Worm (Caenorhabditis elegans): ENCODE results near the gene nemt-1.

The nemt-1 gene

ce11 chrIV:9319080-9319479 lies at the start of gene nemt-1, which contains the start of gene F49C12.11:
Gene nemt-1, minus strand, starts transcription at chrIV:9319439.
Gene F49C12.11, plus strand, starts transcription at chrIV:9319380.
- TF ChIP-seq sem-4 (tag; optimal IDR thresholded peaks at IDR 0.05) (no peak), sma-3 (GFP tag; optimal IDR thresholded peaks at IDR 0.05) (no peak), ceh-82 (tag; optimal IDR thresholded peaks at IDR 0.05) (no peak), F13H6.1 (tag; optimal IDR thresholded peaks at IDR 0.05) (no peak), R02D3.7 (tag; optimal IDR thresholded peaks at IDR 0.05) (no peak), elt-3 (tag; optimal IDR thresholded peaks at IDR 0.05) (no peak), lsy-2 (tag; optimal IDR thresholded peaks at IDR 0.05) (no peak), fos-1 (tag; optimal IDR thresholded peaks at IDR 0.05) (no peak), mbf-1 (tag; optimal IDR thresholded peaks at IDR 0.05) (no peak), nhr-23 (tag; optimal IDR thresholded peaks at IDR 0.05) (no peak), crh-2 (tag; optimal IDR thresholded peaks at IDR 0.05) (no peak), unc-55 (GFP tag; optimal IDR thresholded peaks at IDR 0.05) (no peak)

ce11 chrIV:9367852-9368627 lies 48.8 kb upstream of the nemt-1 start:
- TF ChIP-seq sma-9 (GFP tag; optimal IDR thresholded peaks at IDR 0.05) (peak; percentile 43), sma-9 (tag; optimal IDR thresholded peaks at IDR 0.05) (no peak), F13H6.1 (tag; optimal IDR thresholded peaks at IDR 0.05) (peak; percentile 17), C34F6.9 (tag; optimal IDR thresholded peaks at IDR 0.05) (peak; percentile 1), nhr-129 (tag; optimal IDR thresholded peaks at IDR 0.05) (peak; percentile 60), nhr-23 (tag; optimal IDR thresholded peaks at IDR 0.05) (no peak), aly-2 (tag; optimal IDR thresholded peaks at IDR 0.05) (no peak), unc-55 (GFP tag; optimal IDR thresholded peaks at IDR 0.05) (peak; percentile 15), egl-27 (tag; optimal IDR thresholded peaks at IDR 0.05) (peak; percentile 12)

DNA sequence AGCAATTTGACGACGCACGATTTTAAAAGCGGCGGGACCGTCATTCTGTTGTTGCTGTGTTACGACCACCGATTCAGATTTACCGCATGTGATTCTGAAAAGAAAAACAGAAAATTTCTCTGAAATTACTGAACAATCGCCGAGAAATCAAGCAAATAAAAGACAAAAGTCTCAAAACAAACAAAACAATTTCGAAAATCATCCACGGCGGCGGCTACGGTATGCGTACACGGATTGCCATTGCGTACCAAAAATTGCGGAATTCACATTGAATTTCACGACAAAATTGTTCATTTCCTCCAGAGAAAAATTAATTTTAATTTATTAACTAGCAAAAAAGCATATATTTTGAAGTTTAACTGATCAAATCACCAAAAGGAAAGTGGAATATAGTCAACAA lies 47.2 kb upstream of the nemt-1 start, which contains the start of gene pezo-1:
pezo-1 (minus strand) TSS at position 101 of the 400 bp plus-strand sequence.
- TF ChIP-seq gmeb-1 (tag; optimal IDR thresholded peaks at IDR 0.05), result no peak
- peak in 1 of 2 experiments; percentile 34 for TF ChIP-seq lsy-2 (tag; optimal IDR thresholded peaks at IDR 0.05)

DNA sequence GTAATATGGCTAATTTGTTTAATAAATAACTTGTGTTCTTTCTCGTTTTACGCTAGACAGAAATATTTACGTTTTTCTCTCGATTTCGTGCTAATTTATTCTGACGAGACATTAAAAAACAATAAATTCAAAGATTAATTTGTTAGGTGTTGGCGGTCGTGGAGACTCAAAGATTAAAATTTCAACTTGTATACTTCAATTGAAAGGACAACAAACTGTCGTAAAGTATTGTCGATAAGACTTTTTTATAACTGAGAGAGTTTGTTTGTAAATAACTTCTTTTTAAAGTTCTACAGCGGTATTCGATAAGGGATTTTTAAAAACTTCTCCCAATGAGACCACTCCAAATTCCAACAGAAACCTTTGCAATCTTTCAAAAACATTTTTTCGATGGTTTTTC lies 34.5 kb upstream of the nemt-1 start:
- TF ChIP-seq unc-62 (GFP tag; optimal IDR thresholded peaks at IDR 0.05), result no peak
- TF ChIP-seq mbf-1 (tag; optimal IDR thresholded peaks at IDR 0.05), result no peak
- TF ChIP-seq unc-55 (GFP tag; optimal IDR thresholded peaks at IDR 0.05), result no peak
- TF ChIP-seq alr-1 (tag; optimal IDR thresholded peaks at IDR 0.05), result no peak
- no peak for TF ChIP-seq nhr-23 (tag; optimal IDR thresholded peaks at IDR 0.05)
- no peak for TF ChIP-seq ceh-82 (tag; optimal IDR thresholded peaks at IDR 0.05)
- TF ChIP-seq skn-1 (tag; optimal IDR thresholded peaks at IDR 0.05), result no peak
- no peak for TF ChIP-seq nhr-12 (tag; optimal IDR thresholded peaks at IDR 0.05)
- no peak for TF ChIP-seq lin-11 (tag; optimal IDR thresholded peaks at IDR 0.05)
- TF ChIP-seq nhr-6 (tag; optimal IDR thresholded peaks at IDR 0.05), result no peak
- no peak for TF ChIP-seq zag-1 (tag; optimal IDR thresholded peaks at IDR 0.05)
- TF ChIP-seq nhr-237 (tag; optimal IDR thresholded peaks at IDR 0.05), result no peak
- TF ChIP-seq F13H6.1 (tag; optimal IDR thresholded peaks at IDR 0.05), result no peak
- no peak for TF ChIP-seq sma-9 (GFP tag; optimal IDR thresholded peaks at IDR 0.05)
- TF ChIP-seq sma-9 (tag; optimal IDR thresholded peaks at IDR 0.05), result no peak

- TF ChIP-seq C34F6.9 (tag; optimal IDR thresholded peaks at IDR 0.05) (peak; percentile 44), peb-1 (tag; optimal IDR thresholded peaks at IDR 0.05) (no peak), nhr-237 (tag; optimal IDR thresholded peaks at IDR 0.05) (no peak), egl-27 (tag; optimal IDR thresholded peaks at IDR 0.05) (no peak), R02D3.7 (tag; optimal IDR thresholded peaks at IDR 0.05) (no peak), elt-1 (tag; optimal IDR thresholded peaks at IDR 0.05) (no peak), mbf-1 (tag; optimal IDR thresholded peaks at IDR 0.05) (no peak), fos-1 (tag; optimal IDR thresholded peaks at IDR 0.05) (peak; percentile 20), elt-3 (tag; optimal IDR thresholded peaks at IDR 0.05) (no peak), ztf-11 (tag; optimal IDR thresholded peaks at IDR 0.05) (no peak), lin-13 (GFP tag; optimal IDR thresholded peaks at IDR 0.05) (no peak), unc-62 (GFP tag; optimal IDR thresholded peaks at IDR 0.05) (no peak), alr-1 (tag; optimal IDR thresholded peaks at IDR 0.05) (no peak)
Observed at ce11 chrIV:9343102-9343599, 23.9 kb upstream of the nemt-1 start, which contains the start of gene pigc-1. Gene pigc-1, minus strand, starts transcription at chrIV:9343152.

Data from whole organism, L2 larva.